Worm (Caenorhabditis elegans) whole organism, L1 larva: Measurements from ENCODE around the gene best-24.

Source experiments
- C16A3.4 ChIP-seq: fragments of 150-350 bp; optimal IDR thresholded peaks from 2 replicates; lab custom pipeline; 2014; ENCODE audit warnings: missing biosample characterization, missing genetic modification characterization
- aly-2 ChIP-seq: fragments of 150-350 bp; optimal IDR thresholded peaks from 2 replicates; lab custom pipeline; 2014; ENCODE audit warnings: missing biosample characterization, missing genetic modification characterization
- ceh-88 ChIP-seq: fragments of 200-800 bp; sonication (Bioruptor generic); IDR thresholded peaks from 2 replicates; pipeline ENCODE4 v1.3.6; 2022; ENCODE audit warnings: missing genetic modification characterization, missing compliant biosample characterization
- ceh-90 ChIP-seq: sonication (generic microtip); optimal IDR thresholded peaks from 2 replicates; lab custom pipeline; 2016; ENCODE audit warnings: missing genetic modification characterization, missing compliant biosample characterization
- ces-1 ChIP-seq: fragments of 150-350 bp; optimal IDR thresholded peaks from 2 replicates; lab custom pipeline; 2014; ENCODE audit warnings: missing biosample characterization, missing genetic modification reagents, missing genetic modification characterization
- dpl-1 ChIP-seq, 3 experiments: fragments of 150-350 bp in 2 of 3; sonication (generic microtip) in 1 of 3; optimal IDR thresholded peaks; 2 replicates each; lab custom pipeline; 2014 to 2017; ENCODE audit warnings: missing biosample characterization in 3 of 3, missing genetic modification characterization in 3 of 3, missing genetic modification reagents in 3 of 3
- dsc-1 ChIP-seq: sonication (generic microtip); optimal IDR thresholded peaks from 2 replicates; lab custom pipeline; 2016; ENCODE audit warnings: mild to moderate bottlenecking, missing genetic modification characterization, missing compliant biosample characterization
- efl-1 ChIP-seq, 4 experiments: fragments of 150-350 bp; optimal IDR thresholded peaks in 3 of 4; peaks in 1 of 4; 1 replicate in 1 of 4; 2 replicates in 3 of 4; lab custom pipeline; 2014; ENCODE audit warnings: missing biosample characterization in 2 of 4, missing genetic modification characterization in 2 of 4, missing genetic modification reagents in 2 of 4
- efl-3 ChIP-seq: fragments of 200-800 bp; sonication (Bioruptor generic); optimal IDR thresholded peaks from 2 replicates; lab custom pipeline; 2018; ENCODE audit warnings: mild to moderate bottlenecking, missing genetic modification characterization, missing compliant biosample characterization
- egl-27 ChIP-seq, 2 experiments: fragments of 150-350 bp in 1 of 2; sonication (generic microtip); optimal IDR thresholded peaks; 3 replicates each; lab custom pipeline; 2017 to 2018; ENCODE audit warnings: missing biosample characterization in 2 of 2, missing genetic modification characterization in 2 of 2, missing genetic modification reagents in 2 of 2
- elt-2 ChIP-seq: sonication (generic microtip); optimal IDR thresholded peaks from 2 replicates; lab custom pipeline; 2016; ENCODE audit warnings: missing genetic modification characterization, mild to moderate bottlenecking, inconsistent platforms, missing compliant biosample characterization, missing genetic modification reagents
- ets-5 ChIP-seq: fragments of 200-800 bp; sonication (Bioruptor generic); IDR thresholded peaks from 2 replicates; pipeline ENCODE4 v1.3.6; 2022; ENCODE audit warnings: missing genetic modification characterization, missing compliant biosample characterization
- fkh-10 ChIP-seq: sonication (generic microtip); optimal IDR thresholded peaks from 2 replicates; lab custom pipeline; 2017; ENCODE audit warnings: missing biosample characterization, missing genetic modification reagents, missing genetic modification characterization
- fkh-8 ChIP-seq: sonication (generic microtip); optimal IDR thresholded peaks from 2 replicates; lab custom pipeline; 2016; ENCODE audit warnings: mild to moderate bottlenecking, missing genetic modification characterization, missing compliant biosample characterization
- fos-1 ChIP-seq: fragments of 150-350 bp; optimal IDR thresholded peaks from 2 replicates; lab custom pipeline; 2014; ENCODE audit warnings: missing biosample characterization, missing genetic modification characterization
- hlh-17 ChIP-seq: fragments of 200-800 bp; sonication (Bioruptor generic); optimal IDR thresholded peaks from 2 replicates; lab custom pipeline; 2018; ENCODE audit warnings: missing genetic modification characterization, mild to moderate bottlenecking, missing compliant biosample characterization, moderate library complexity, borderline replicate concordance
- hlh-4 ChIP-seq: sonication (generic microtip); optimal IDR thresholded peaks from 2 replicates; lab custom pipeline; 2016; ENCODE audit warnings: mild to moderate bottlenecking, missing genetic modification characterization, missing compliant biosample characterization
- jun-1 ChIP-seq: fragments of 150-350 bp; optimal IDR thresholded peaks from 2 replicates; lab custom pipeline; 2014; ENCODE audit warnings: missing biosample characterization, missing genetic modification reagents, missing genetic modification characterization
- lin-14 ChIP-seq: fragments of 200-800 bp; sonication (Bioruptor generic); optimal IDR thresholded peaks from 2 replicates; lab custom pipeline; 2018; ENCODE audit warnings: mild to moderate bottlenecking, missing genetic modification characterization, moderate library complexity, missing compliant biosample characterization
- lin-15B ChIP-seq: fragments of 150-350 bp; sonication (generic microtip); optimal IDR thresholded peaks from 3 replicates; lab custom pipeline; 2014; ENCODE audit warnings: missing biosample characterization, missing genetic modification characterization
- mab-9 ChIP-seq: fragments of 200-800 bp; sonication (Bioruptor generic); IDR thresholded peaks from 2 replicates; pipeline ENCODE4 v1.3.6; 2022; ENCODE audit warnings: missing genetic modification reagents, missing genetic modification characterization, missing compliant biosample characterization
- mef-2 ChIP-seq: fragments of 150-350 bp; optimal IDR thresholded peaks from 2 replicates; lab custom pipeline; 2014; ENCODE audit warnings: missing biosample characterization, missing genetic modification characterization
- mep-1 ChIP-seq: fragments of 150-350 bp; optimal IDR thresholded peaks from 2 replicates; lab custom pipeline; 2014; ENCODE audit warnings: missing biosample characterization, missing genetic modification characterization
- nhr-11 ChIP-seq: fragments of 150-350 bp; optimal IDR thresholded peaks from 2 replicates; lab custom pipeline; 2014; ENCODE audit warnings: missing biosample characterization, missing genetic modification characterization
- nhr-19 ChIP-seq: fragments of 200-800 bp; sonication (Bioruptor generic); conservative IDR thresholded peaks from 2 replicates; pipeline ENCODE4 v1.3.6; 2022; ENCODE audit warnings: missing genetic modification characterization, missing compliant biosample characterization
- nhr-20 ChIP-seq: sonication (generic microtip); optimal IDR thresholded peaks from 2 replicates; lab custom pipeline; 2016; ENCODE audit warnings: mild to moderate bottlenecking, missing genetic modification characterization, missing compliant biosample characterization
- nhr-237 ChIP-seq: fragments of 150-350 bp; optimal IDR thresholded peaks from 2 replicates; lab custom pipeline; 2014; ENCODE audit warnings: missing biosample characterization, missing genetic modification characterization
- nhr-47 ChIP-seq: sonication (generic microtip); optimal IDR thresholded peaks from 2 replicates; lab custom pipeline; 2016; ENCODE audit warnings: mild to moderate bottlenecking, missing genetic modification characterization, moderate library complexity, missing compliant biosample characterization
- nhr-76 ChIP-seq: sonication (generic microtip); optimal IDR thresholded peaks from 2 replicates; lab custom pipeline; 2017; ENCODE audit warnings: missing biosample characterization, missing genetic modification characterization
- nhr-77 ChIP-seq: fragments of 150-350 bp; optimal IDR thresholded peaks from 2 replicates; lab custom pipeline; 2014; ENCODE audit warnings: missing biosample characterization, missing genetic modification characterization
- nhr-85 ChIP-seq: sonication (generic microtip); peaks from one replicate; lab custom pipeline; 2016; ENCODE audit warnings: missing genetic modification characterization, inconsistent platforms, missing compliant biosample characterization
- pax-3 ChIP-seq: fragments of 200-800 bp; sonication (Bioruptor generic); optimal IDR thresholded peaks from 2 replicates; lab custom pipeline; 2018; ENCODE audit warnings: mild to moderate bottlenecking, missing genetic modification characterization, moderate library complexity, missing compliant biosample characterization
- rnt-1 ChIP-seq: sonication (generic microtip); optimal IDR thresholded peaks from 2 replicates; lab custom pipeline; 2016; ENCODE audit warnings: mild to moderate bottlenecking, missing genetic modification characterization, moderate library complexity, missing compliant biosample characterization
- skn-1 ChIP-seq: fragments of 150-350 bp; optimal IDR thresholded peaks from 2 replicates; lab custom pipeline; 2014; ENCODE audit warnings: missing biosample characterization, missing genetic modification characterization
- snpc-4 ChIP-seq: fragments of 150-350 bp; optimal IDR thresholded peaks from 2 replicates; lab custom pipeline; 2014; ENCODE audit warnings: missing biosample characterization, missing genetic modification characterization
- snu-23 ChIP-seq: sonication (generic microtip); optimal IDR thresholded peaks from 2 replicates; lab custom pipeline; 2016; ENCODE audit warnings: missing genetic modification characterization, missing compliant biosample characterization
- sox-4 ChIP-seq: sonication (generic microtip); optimal IDR thresholded peaks from 2 replicates; lab custom pipeline; 2016; ENCODE audit warnings: missing genetic modification characterization, missing compliant biosample characterization
- sup-37 ChIP-seq: fragments of 200-800 bp; sonication (Bioruptor generic); optimal IDR thresholded peaks from 2 replicates; lab custom pipeline; 2018; ENCODE audit warnings: mild to moderate bottlenecking, missing genetic modification characterization, missing compliant biosample characterization
- swsn-7 ChIP-seq: sonication (generic microtip); optimal IDR thresholded peaks from 2 replicates; lab custom pipeline; 2016; ENCODE audit warnings: missing genetic modification characterization, missing compliant biosample characterization
- tlp-1 ChIP-seq: fragments of 150-350 bp; optimal IDR thresholded peaks from 2 replicates; lab custom pipeline; 2014; ENCODE audit warnings: missing biosample characterization, missing genetic modification characterization
- unc-98 ChIP-seq: fragments of 200-800 bp; sonication (Bioruptor generic); IDR thresholded peaks from 2 replicates; pipeline ENCODE4 v1.3.6; 2022; ENCODE audit warnings: missing genetic modification characterization, missing compliant biosample characterization
- zip-4 ChIP-seq: fragments of 200-800 bp; sonication (Bioruptor generic); optimal IDR thresholded peaks from 2 replicates; lab custom pipeline; 2018; ENCODE audit warnings: mild to moderate bottlenecking, missing genetic modification characterization, moderate library complexity, missing compliant biosample characterization
- ztf-11 ChIP-seq, 2 experiments: sonication (generic microtip); optimal IDR thresholded peaks; 2 replicates each; lab custom pipeline; 2016 to 2017; ENCODE audit warnings: missing genetic modification characterization in 2 of 2, missing biosample characterization in 1 of 2, missing compliant biosample characterization in 1 of 2

The best-24 gene

ce11 chrIII:7892333-7892732, 8.5 kb upstream of the best-24 start:
- no peak for TF ChIP-seq egl-27 (tag; optimal IDR thresholded peaks at IDR 0.05; lab: Kevin White, UChicago)
- no peak for TF ChIP-seq ets-5 (GFP tag; lab: Robert Waterston, UW)
- no peak for TF ChIP-seq nhr-237 (tag; lab: Kevin White, UChicago)
- TF ChIP-seq nhr-20: no peak
- no peak for TF ChIP-seq ces-1 (GFP tag; lab: Kevin White, UChicago)
- no peak for TF ChIP-seq mab-9 (GFP tag; lab: Robert Waterston, UW)
- no peak for TF ChIP-seq snpc-4 (tag; lab: Kevin White, UChicago)
- no peak for TF ChIP-seq zip-4 (GFP tag; lab: Kevin White, UChicago)
- TF ChIP-seq ceh-90 (tag; lab: Kevin White, UChicago): no peak
- TF ChIP-seq swsn-7: no peak
- no peak for TF ChIP-seq aly-2 (tag; lab: Kevin White, UChicago)
- no peak for TF ChIP-seq nhr-76 (tag; lab: Kevin White, UChicago)
- TF ChIP-seq nhr-85 (tag; lab: Kevin White, UChicago): no peak
- no peak for TF ChIP-seq rnt-1 (tag; lab: Kevin White, UChicago)
- TF ChIP-seq hlh-17: no peak
- TF ChIP-seq pax-3: no peak
- no peak for TF ChIP-seq nhr-19 (GFP tag; lab: Robert Waterston, UW)

DNA sequence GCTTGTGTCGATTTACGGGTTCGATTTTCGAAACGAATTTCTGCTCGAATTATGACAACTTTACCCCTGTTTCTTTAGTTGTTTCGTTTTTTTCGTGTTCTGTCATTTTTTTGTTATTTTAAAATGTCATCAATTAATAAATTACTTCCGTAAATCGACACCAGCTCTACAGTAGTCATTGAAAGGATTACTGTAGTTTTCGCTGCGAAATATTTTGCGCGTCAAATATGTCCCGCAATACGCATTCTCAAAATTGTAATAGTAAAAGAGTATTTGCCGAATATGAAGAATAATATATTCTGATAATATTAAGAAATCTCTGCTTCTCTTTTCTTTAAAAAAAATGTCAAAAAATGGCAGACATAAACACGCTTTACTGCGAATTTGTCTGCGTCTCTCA, 7.6 kb upstream of the best-24 start:
- TF ChIP-seq fkh-8 (tag; lab: Kevin White, UChicago) (peak; percentile 27), pax-3 (no peak), nhr-77 (no peak), efl-1 (optimal IDR thresholded peaks at IDR 0.05; lab: Kevin White, UChicago) (no peak), efl-1 (GFP tag; optimal IDR thresholded peaks at IDR 0.05 in 1 of 2; lab: Kevin White, UChicago) (peak in 1 of 2 experiments; percentile 54)
- TF ChIP-seq, all 84 proteins: peak for 2

DNA sequence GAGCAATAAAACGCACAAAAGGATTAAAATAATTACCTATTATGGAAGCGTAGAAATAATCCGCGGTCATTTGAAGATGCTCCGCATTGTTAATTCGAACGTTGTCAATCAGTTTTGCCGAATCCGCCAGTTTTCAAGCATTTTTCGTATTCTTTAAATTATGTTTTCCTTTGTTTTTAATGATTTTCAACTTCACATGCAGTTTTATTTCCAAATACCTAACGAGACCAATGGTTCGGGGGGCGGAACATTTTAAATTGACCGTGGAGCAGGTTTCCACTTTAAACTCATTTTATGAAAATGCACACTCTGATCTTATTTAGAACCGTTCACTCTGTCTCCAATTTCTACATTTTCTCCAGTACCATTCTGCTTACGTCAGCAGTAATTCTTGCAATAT, 6.1 kb upstream of the best-24 start, which contains the start of gene ZK688.4:
Gene ZK688.4, plus strand, starts transcription at position 301 of the 400 bp plus-strand sequence.
- TF ChIP-seq ceh-88 (GFP tag; lab: Robert Waterston, UW) (no peak), hlh-4 (tag; lab: Kevin White, UChicago) (no peak), nhr-76 (tag; lab: Kevin White, UChicago) (no peak), tlp-1 (tag; lab: Kevin White, UChicago) (no peak), nhr-77 (no peak), sup-37 (GFP tag; lab: Kevin White, UChicago) (no peak), egl-27 (tag; optimal IDR thresholded peaks at IDR 0.05; lab: Kevin White, UChicago) (no peak), fos-1 (tag; lab: Kevin White, UChicago) (no peak), efl-1 (optimal IDR thresholded peaks at IDR 0.05; lab: Kevin White, UChicago) (no peak), efl-1 (GFP tag; optimal IDR thresholded peaks at IDR 0.05 in 1 of 2; lab: Kevin White, UChicago) (no peak), mep-1 (tag; lab: Kevin White, UChicago) (no peak)

ce11 chrIII:7896925-7897324, 3.9 kb upstream of the best-24 start, which contains the start of gene ZK688.10:
TSS of gene ZK688.10 (minus strand) at chrIII:7897025.
- no peak for TF ChIP-seq nhr-76 (tag; lab: Kevin White, UChicago)
- TF ChIP-seq lin-15B (tag; lab: Kevin White, UChicago): no peak
- TF ChIP-seq hlh-4 (tag; lab: Kevin White, UChicago): no peak
- no peak for TF ChIP-seq aly-2 (tag; lab: Kevin White, UChicago)
- no peak for TF ChIP-seq dpl-1 (GFP tag; optimal IDR thresholded peaks at IDR 0.05; lab: Kevin White, UChicago)
- TF ChIP-seq efl-3 (GFP tag; lab: Kevin White, UChicago): no peak

DNA sequence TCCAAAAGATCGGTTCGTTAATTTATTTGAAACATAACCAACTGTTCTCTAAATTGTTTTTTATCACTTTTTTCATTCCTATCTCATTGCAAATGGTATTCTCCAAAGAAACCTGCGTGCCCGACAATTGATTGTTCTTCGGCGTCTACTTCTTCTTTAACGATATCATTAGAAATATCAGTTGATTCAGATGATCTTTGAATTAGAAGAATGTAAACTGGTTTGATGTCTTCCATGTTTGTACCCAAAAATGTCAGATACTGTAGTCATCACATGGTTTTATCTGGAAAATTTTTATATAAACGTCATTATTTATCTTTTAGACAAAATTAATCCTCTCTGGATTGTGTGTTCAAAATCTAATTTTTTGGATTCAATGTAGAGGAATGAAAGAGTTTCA, 3.1 kb upstream of the best-24 start:
- no peak for TF ChIP-seq sup-37 (GFP tag; lab: Kevin White, UChicago)
- TF ChIP-seq hlh-4 (tag; lab: Kevin White, UChicago): no peak
- peak; percentile 57 for TF ChIP-seq lin-14 (GFP tag; lab: Kevin White, UChicago)
- TF ChIP-seq C16A3.4 (tag; lab: Kevin White, UChicago): peak; percentile 22
- TF ChIP-seq sox-4 (tag; lab: Kevin White, UChicago): no peak
- no peak for TF ChIP-seq skn-1
- TF ChIP-seq dpl-1 (GFP tag; optimal IDR thresholded peaks at IDR 0.05; lab: Kevin White, UChicago): peak in 1 of 3 experiments; percentile 9
- no peak for TF ChIP-seq ztf-11 (tag; optimal IDR thresholded peaks at IDR 0.05; lab: Kevin White, UChicago)
- TF ChIP-seq nhr-19 (GFP tag; lab: Robert Waterston, UW): peak; percentile 80
- no peak for TF ChIP-seq fkh-8 (tag; lab: Kevin White, UChicago)
- no peak for TF ChIP-seq fkh-10 (GFP tag; lab: Kevin White, UChicago)
- TF ChIP-seq dsc-1 (tag; lab: Kevin White, UChicago): no peak
- TF ChIP-seq nhr-47 (tag; lab: Kevin White, UChicago): peak; percentile 36
- no peak for TF ChIP-seq unc-98 (GFP tag; lab: Robert Waterston, UW)
- no peak for TF ChIP-seq ets-5 (GFP tag; lab: Robert Waterston, UW)
- no peak for TF ChIP-seq tlp-1 (tag; lab: Kevin White, UChicago)
- no peak for TF ChIP-seq mab-9 (GFP tag; lab: Robert Waterston, UW)
- peak; percentile 1 for TF ChIP-seq nhr-237 (tag; lab: Kevin White, UChicago)
- no peak for TF ChIP-seq mef-2 (tag; lab: Kevin White, UChicago)
- TF ChIP-seq snu-23 (GFP tag; lab: Kevin White, UChicago): peak; percentile 58
- no peak for TF ChIP-seq nhr-11 (tag; lab: Kevin White, UChicago)
- no peak for TF ChIP-seq jun-1 (tag; lab: Kevin White, UChicago)
- TF ChIP-seq elt-2 (tag; lab: Kevin White, UChicago): no peak
